Worm (Caenorhabditis elegans): Measurements from ENCODE around the gene Y46G5A.23.

Y46G5A.23 gene

ce11 chrII:12830347-12830746, 1.6 kb upstream of the Y46G5A.23 start, which contains the start of gene bcmo-1:
Gene bcmo-1, plus strand, starts transcription at chrII:12830676.
- TF ChIP-seq C38D4.7 (GFP tag; optimal IDR thresholded peaks at IDR 0.05) (no peak), pha-4 (tag; optimal IDR thresholded peaks at IDR 0.05) (no peak)

ce11 chrII:12826752-12827151, 2.0 kb downstream of the Y46G5A.23 start, which contains the start of gene Y46G5A.38:
Gene Y46G5A.38, plus strand, starts transcription at chrII:12827052.
- TF ChIP-seq pqm-1 (tag; optimal IDR thresholded peaks at IDR 0.05) (no peak), rnt-1 (tag; optimal IDR thresholded peaks at IDR 0.05) (no peak), ceh-14 (tag; optimal IDR thresholded peaks at IDR 0.05) (no peak), elt-4 (tag; optimal IDR thresholded peaks at IDR 0.05) (no peak), fax-1 (tag; optimal IDR thresholded peaks at IDR 0.05) (no peak), unc-55 (GFP tag; optimal IDR thresholded peaks at IDR 0.05) (no peak)

ce11 chrII:12824463-12824862, 4.3 kb downstream of the Y46G5A.23 start:
- TF ChIP-seq dve-1 (tag; optimal IDR thresholded peaks at IDR 0.05), result peak; percentile 96
- TF ChIP-seq sox-4 (tag; optimal IDR thresholded peaks at IDR 0.05), result peak; percentile 10
- no peak for TF ChIP-seq syd-9 (tag; optimal IDR thresholded peaks at IDR 0.05)
- TF ChIP-seq C08G9.2 (tag; optimal IDR thresholded peaks at IDR 0.05), result no peak
- peak; percentile 71 for TF ChIP-seq hlh-6 (tag; optimal IDR thresholded peaks at IDR 0.05)
- no peak for TF ChIP-seq unc-3 (GFP tag; conservative IDR thresholded peaks at IDR 0.05)
- TF ChIP-seq unc-3 (tag; optimal IDR thresholded peaks at IDR 0.05), result no peak

- TF ChIP-seq unc-86 (tag; optimal IDR thresholded peaks at IDR 0.05) (no peak), elt-2 (tag; optimal IDR thresholded peaks at IDR 0.05) (peak; percentile 94), lin-11 (tag; optimal IDR thresholded peaks at IDR 0.05) (no peak), K09A11.1 (tag; optimal IDR thresholded peaks at IDR 0.05; ENCODE audit: insufficient read depth) (no peak)
These were observed 5.3 kb downstream of the Y46G5A.23 start, which contains the start of gene Y46G5A.36 for ce11 chrII:12823437-12823836. Gene Y46G5A.36, plus strand, starts transcription at chrII:12823679.

ce11 chrII:12819979-12820378, 8.8 kb downstream of the Y46G5A.23 start:
- TF ChIP-seq pat-9 (tag; optimal IDR thresholded peaks at IDR 0.05), result no peak
- no peak for TF ChIP-seq unc-55 (GFP tag; optimal IDR thresholded peaks at IDR 0.05)
- no peak for TF ChIP-seq nhr-232 (tag; optimal IDR thresholded peaks at IDR 0.05)
- no peak for TF ChIP-seq tbx-7 (tag; optimal IDR thresholded peaks at IDR 0.05)
- TF ChIP-seq hlh-6 (tag; optimal IDR thresholded peaks at IDR 0.05), result no peak
- TF ChIP-seq ztf-16 (tag; optimal IDR thresholded peaks at IDR 0.05), result no peak
- TF ChIP-seq che-1 (tag; optimal IDR thresholded peaks at IDR 0.05), result no peak
- TF ChIP-seq unc-3 (GFP tag; conservative IDR thresholded peaks at IDR 0.05), result no peak
- TF ChIP-seq unc-3 (tag; optimal IDR thresholded peaks at IDR 0.05), result no peak
- TF ChIP-seq hlh-30 (tag; optimal IDR thresholded peaks at IDR 0.05; ENCODE audit: insufficient read depth), result no peak
- TF ChIP-seq pros-1 (tag; optimal IDR thresholded peaks at IDR 0.05), result no peak
- no peak for TF ChIP-seq ceh-14 (tag; optimal IDR thresholded peaks at IDR 0.05)
- TF ChIP-seq ceh-48 (tag; optimal IDR thresholded peaks at IDR 0.05), result no peak

ce11 chrII:12818488-12818887, 10.3 kb downstream of the Y46G5A.23 start, which contains the start of gene Y46G5A.22:
Gene Y46G5A.22, minus strand, starts transcription at chrII:12818588.
- TF ChIP-seq C38D4.7 (GFP tag; optimal IDR thresholded peaks at IDR 0.05), result no peak
- TF ChIP-seq ama-1 (optimal IDR thresholded peaks at IDR 0.05), result no peak
- no peak for TF ChIP-seq hlh-8 (tag; optimal IDR thresholded peaks at IDR 0.05)
- no peak for TF ChIP-seq ztf-16 (tag; optimal IDR thresholded peaks at IDR 0.05)
- TF ChIP-seq unc-42 (tag; optimal IDR thresholded peaks at IDR 0.05), result no peak
- no peak for TF ChIP-seq ceh-19 (GFP tag; optimal IDR thresholded peaks at IDR 0.05)
- no peak for TF ChIP-seq nhr-11 (tag; optimal IDR thresholded peaks at IDR 0.05)
- TF ChIP-seq tbx-2 (tag; optimal IDR thresholded peaks at IDR 0.05), result no peak
- TF ChIP-seq unc-3 (GFP tag; conservative IDR thresholded peaks at IDR 0.05), result no peak
- no peak for TF ChIP-seq unc-3 (tag; optimal IDR thresholded peaks at IDR 0.05)
- TF ChIP-seq ceh-24 (tag; optimal IDR thresholded peaks at IDR 0.05), result no peak
